Worm (Caenorhabditis elegans) whole organism, L4/young adult: ENCODE measurements around the gene K10D2.8.

ENCODE experiments used
- W03F9.2 ChIP-seq: fragments of 150-350 bp; optimal IDR thresholded peaks from 2 replicates; lab custom pipeline; 2014; ENCODE audit warnings: missing biosample characterization, missing genetic modification characterization
- dao-5 ChIP-seq: sonication (generic microtip); optimal IDR thresholded peaks from 2 replicates; lab custom pipeline; 2016; ENCODE audit warnings: missing genotype, missing genetic modification characterization, moderate library complexity, missing compliant biosample characterization
- him-1 ChIP-seq: sonication (generic microtip); optimal IDR thresholded peaks from 2 replicates; lab custom pipeline; 2016; ENCODE audit warnings: missing genotype, missing genetic modification reagents, missing genetic modification characterization, missing compliant biosample characterization

K10D2.8 gene

DNA sequence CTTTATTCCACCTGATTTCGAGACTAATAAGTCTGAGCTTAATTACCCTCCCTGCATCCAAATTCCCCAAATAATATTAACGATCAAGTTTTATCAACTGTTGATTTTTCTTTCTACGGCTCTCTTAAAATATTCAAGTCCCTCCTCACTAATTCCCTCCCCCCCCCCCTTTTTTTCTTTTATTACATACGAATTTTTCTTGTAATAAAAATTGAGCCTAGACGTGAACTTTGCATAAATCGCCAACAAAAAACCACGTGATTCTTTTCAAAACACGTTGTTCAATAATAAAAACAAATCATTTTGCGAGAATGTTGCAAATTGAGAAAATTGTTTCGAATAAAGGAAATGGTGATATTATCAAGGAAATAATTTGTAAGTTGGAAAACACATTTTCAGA is at the start of gene K10D2.8:
Gene K10D2.8, plus strand, starts transcription at position 301 of the 400 bp plus-strand sequence.
- TF ChIP-seq dao-5 (tag; lab: Kevin White, UChicago) (no peak), him-1 (tag; lab: Kevin White, UChicago) (no peak), W03F9.2 (tag; lab: Kevin White, UChicago) (no peak)

DNA sequence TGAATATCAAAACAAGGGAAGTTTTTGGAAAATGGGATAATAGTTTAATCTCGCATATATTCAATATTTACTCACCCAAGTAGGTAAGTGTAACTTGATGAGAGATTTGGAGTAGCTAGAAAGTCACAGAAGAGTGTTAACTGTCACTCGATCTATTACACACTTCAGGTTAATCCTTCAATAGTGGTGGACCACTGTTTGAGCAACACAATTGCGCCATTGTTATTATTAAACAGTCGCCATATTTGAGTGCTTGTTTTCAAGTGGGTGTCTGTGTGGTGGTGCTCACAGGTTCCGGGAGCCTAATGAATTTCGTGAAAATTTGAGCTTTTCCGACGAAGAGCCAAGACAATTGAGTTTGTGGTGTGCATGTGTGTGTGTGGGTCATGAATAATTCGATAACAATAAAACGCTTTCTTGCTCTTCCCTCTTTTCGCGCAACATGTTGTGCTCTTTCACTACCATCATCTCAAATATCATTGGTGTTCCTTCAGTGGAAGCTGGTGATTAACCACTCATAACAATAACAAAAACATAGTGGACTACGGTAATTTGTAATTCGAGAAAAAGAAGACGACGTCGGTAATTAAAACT is 49.5 kb upstream of the K10D2.8 start:
- no peak for TF ChIP-seq him-1 (tag; lab: Kevin White, UChicago)
- TF ChIP-seq W03F9.2 (tag; lab: Kevin White, UChicago), result no peak
- TF ChIP-seq dao-5 (tag; lab: Kevin White, UChicago), result no peak

DNA sequence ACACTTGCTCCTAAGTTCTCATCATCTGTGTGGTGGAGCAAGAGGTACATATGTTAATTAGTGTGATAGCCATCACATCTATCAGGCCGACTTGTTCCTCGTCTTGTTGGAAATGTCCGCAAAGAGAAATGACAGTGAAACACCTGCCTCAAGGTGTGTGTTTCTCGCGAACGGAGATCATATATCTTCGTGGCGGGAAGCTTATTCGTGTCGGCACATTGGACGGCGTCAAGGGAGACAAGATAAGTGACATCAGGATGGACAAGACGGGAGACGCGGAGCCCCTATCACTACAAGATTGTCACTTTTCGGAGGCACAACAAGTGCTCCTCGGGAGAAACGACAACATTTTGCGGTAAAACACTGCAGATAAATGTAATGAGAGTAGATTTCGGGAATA is 48.8 kb upstream of the K10D2.8 start:
- no peak for TF ChIP-seq dao-5 (tag; lab: Kevin White, UChicago)
- no peak for TF ChIP-seq W03F9.2 (tag; lab: Kevin White, UChicago)
- TF ChIP-seq him-1 (tag; lab: Kevin White, UChicago), result no peak

DNA sequence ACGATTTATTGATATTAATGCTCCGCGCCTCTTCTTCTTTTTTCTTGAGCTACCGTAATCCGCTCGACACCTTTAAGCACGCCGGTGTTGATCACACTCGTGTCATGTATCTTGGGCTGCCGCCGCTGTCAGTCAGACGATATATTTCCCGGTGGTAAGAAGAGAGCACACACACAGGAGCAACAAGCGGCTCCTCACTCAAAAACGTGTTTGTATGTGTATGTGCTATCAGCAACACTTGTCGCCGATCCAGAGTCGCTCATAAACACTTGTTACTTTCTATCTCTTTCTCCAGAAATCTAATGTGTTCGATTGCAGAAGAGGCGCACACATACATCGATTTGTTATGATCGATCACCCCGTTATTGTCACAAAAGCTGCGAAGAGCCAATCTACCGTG is 48.0 kb upstream of the K10D2.8 start:
- TF ChIP-seq him-1 (tag; lab: Kevin White, UChicago), result no peak
- TF ChIP-seq W03F9.2 (tag; lab: Kevin White, UChicago), result no peak
- TF ChIP-seq dao-5 (tag; lab: Kevin White, UChicago), result no peak

DNA sequence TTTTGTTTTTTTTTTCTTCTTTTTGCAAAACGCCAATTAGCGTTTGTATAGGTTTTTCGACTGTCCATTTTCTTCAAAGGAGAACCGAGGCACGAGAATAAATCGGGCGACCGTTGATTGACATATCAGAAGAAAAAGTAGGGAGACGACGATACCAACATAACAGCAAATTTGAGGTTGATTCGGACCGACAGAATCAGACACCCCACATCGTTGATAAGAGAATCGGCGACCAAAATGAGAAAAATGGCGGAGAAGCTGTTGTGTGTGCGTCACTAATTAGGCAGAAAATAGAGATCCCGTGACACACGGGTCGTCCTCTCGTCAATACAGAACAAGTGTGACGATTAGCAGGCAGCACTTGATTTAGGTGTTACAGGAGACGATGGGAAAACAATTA is 46.6 kb upstream of the K10D2.8 start:
- TF ChIP-seq him-1 (tag; lab: Kevin White, UChicago), result no peak
- no peak for TF ChIP-seq W03F9.2 (tag; lab: Kevin White, UChicago)
- no peak for TF ChIP-seq dao-5 (tag; lab: Kevin White, UChicago)

DNA sequence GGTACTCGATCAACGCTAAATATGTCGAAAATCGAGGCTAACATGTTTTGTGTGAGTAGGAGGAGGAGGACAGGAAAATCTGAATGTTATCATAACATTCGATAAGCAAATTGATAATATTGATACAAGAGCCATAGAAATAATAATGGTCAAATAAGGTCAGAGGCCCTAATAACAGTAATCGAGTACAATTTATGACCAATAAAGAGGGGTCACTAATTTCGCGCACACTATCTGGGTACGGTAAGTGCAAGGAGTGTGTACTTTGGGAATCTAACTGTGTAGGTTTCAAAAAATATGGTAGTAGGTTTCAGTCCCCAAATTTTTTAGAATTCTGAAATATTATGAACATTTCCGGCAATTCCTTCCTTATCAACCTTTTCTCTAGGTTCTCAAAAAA is 45.0 kb upstream of the K10D2.8 start:
- no peak for TF ChIP-seq W03F9.2 (tag; lab: Kevin White, UChicago)
- TF ChIP-seq him-1 (tag; lab: Kevin White, UChicago), result no peak
- no peak for TF ChIP-seq dao-5 (tag; lab: Kevin White, UChicago)

DNA sequence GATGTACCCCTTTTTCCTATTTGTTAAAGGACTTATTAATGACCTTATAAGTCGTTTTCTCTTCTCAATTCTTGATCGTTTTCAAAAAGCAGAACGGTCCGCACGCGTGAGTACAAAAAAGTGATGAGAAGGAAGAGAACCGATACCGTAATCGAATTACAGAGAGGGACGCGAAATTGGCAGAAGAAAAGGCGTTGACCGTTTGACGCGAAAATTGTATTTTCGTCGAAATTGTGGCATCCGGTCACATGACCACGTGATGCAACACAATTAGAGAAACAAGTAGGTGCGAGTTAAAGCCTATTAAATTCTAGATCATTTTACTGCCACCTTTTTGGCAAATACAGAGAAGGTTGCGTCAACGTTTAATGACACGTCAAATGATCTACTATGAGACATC is 44.4 kb upstream of the K10D2.8 start:
- TF ChIP-seq dao-5 (tag; lab: Kevin White, UChicago), result no peak
- no peak for TF ChIP-seq W03F9.2 (tag; lab: Kevin White, UChicago)
- TF ChIP-seq him-1 (tag; lab: Kevin White, UChicago), result no peak

DNA sequence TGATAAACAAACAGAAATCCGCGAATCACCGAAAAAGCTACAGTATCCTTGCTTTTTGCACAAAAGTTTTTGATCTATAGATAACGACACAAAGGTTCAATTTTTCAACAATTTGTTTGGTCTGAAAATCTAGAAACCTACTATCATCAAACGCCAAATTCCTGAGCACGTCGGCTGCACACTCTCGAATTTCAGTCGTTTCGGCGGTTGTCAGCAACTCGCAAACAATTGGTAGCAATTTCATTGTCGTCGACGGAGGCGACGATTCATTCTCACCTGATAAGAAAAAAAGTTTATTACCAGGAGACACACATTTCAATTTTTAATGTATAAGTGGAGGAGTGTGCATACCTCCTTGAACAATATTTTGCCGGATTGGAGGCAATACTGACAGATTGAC is 42.7 kb upstream of the K10D2.8 start:
- TF ChIP-seq him-1 (tag; lab: Kevin White, UChicago), result no peak
- no peak for TF ChIP-seq W03F9.2 (tag; lab: Kevin White, UChicago)
- TF ChIP-seq dao-5 (tag; lab: Kevin White, UChicago), result no peak

DNA sequence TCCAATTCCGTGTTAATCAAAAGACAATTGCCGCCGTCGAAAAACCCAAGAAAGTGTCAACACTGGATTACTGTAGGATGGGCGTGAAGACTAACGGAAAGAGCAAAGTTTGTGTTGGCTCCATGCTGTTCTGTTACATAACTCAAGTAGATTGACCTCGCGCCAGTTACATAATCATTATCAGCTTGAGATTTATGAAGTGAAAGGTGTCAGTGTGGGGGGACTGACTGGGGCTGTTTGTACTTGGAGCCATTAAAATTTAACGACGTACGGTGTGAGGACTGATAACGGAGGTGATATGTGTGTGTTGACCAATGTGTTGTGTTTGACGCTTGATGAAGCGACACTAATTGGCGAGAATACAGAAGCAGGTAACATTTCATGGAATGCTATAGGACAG is 41.8 kb upstream of the K10D2.8 start:
- no peak for TF ChIP-seq him-1 (tag; lab: Kevin White, UChicago)
- no peak for TF ChIP-seq W03F9.2 (tag; lab: Kevin White, UChicago)
- TF ChIP-seq dao-5 (tag; lab: Kevin White, UChicago), result no peak

DNA sequence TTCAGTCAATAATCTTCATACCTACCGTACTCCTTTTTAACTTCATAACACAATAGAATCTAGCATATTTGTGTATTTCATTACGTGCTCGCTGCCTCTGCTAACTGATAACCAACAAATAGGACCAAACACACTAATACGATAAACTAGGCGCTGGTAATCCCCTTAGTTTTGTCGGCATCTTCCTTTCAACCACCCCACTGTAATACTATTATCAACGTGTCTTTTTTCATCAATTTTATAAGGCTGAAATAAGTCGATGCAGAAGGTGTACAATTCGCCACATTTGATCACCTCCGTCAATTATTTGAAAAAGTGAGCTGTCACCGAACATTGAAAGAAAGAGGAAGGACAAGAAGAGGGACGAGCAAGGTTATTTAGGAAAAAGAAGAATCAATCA is 41.1 kb upstream of the K10D2.8 start:
- TF ChIP-seq W03F9.2 (tag; lab: Kevin White, UChicago), result no peak
- no peak for TF ChIP-seq dao-5 (tag; lab: Kevin White, UChicago)
- no peak for TF ChIP-seq him-1 (tag; lab: Kevin White, UChicago)

DNA sequence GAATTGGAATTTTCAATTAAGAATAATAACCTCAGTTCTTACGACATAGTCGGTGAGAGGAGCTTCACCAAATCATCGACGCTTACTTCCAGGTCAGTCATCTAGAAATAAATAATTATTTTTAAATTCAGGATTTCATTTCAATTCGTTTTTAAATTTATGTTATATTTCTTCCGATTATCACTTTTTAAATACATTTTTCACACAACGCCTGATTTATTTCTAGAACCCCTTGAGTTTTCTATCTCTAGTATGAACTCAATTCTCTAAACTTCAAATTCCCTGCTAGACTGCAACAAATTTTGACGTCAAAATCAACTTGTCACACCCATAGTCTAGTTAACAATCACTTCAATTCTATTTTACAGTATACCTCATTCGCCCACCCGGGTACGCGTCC is 39.0 kb upstream of the K10D2.8 start, which contains the start of gene Y54H5A.2:
Gene Y54H5A.2, minus strand, starts transcription at position 101 of the 400 bp plus-strand sequence.
- TF ChIP-seq dao-5 (tag; lab: Kevin White, UChicago) (no peak), W03F9.2 (tag; lab: Kevin White, UChicago) (no peak), him-1 (tag; lab: Kevin White, UChicago) (no peak)

DNA sequence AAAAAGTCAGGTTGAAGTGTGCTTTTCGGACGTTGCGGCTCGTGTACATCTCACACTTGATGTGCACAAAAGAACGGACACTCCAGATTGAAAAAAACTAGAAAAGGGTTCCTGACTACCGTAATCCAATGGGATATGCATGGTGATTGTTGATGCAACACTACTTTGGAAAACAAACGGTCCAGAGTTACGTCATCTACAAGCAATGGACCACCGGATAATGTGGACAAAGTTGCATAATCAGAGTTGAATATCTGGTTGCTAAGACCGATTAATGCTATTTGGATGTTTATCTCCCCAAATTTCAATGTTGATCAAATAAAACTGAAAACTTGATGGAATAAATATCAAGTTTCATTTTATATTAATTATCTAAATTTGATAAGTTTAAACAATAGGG is 38.5 kb upstream of the K10D2.8 start:
- TF ChIP-seq dao-5 (tag; lab: Kevin White, UChicago), result no peak
- no peak for TF ChIP-seq him-1 (tag; lab: Kevin White, UChicago)
- no peak for TF ChIP-seq W03F9.2 (tag; lab: Kevin White, UChicago)

DNA sequence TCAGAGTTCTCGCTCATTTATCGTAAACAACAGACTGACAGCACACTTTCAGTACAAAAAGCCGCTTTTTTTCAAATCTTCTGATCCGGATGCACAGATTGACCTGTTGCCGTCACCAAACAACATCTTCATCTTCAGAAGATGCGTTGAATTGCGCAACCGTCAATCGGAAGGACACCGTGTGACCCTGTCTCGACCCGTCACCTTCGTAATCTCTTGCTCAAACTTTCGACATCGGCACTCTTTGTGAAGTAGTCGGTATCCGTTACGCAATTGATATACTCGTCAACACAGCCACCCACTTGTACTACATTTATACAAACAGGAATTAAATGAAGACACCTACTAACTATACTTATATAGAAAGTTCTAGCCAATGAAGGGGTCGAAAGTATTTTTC is 37.5 kb upstream of the K10D2.8 start:
- TF ChIP-seq dao-5 (tag; lab: Kevin White, UChicago) (no peak), him-1 (tag; lab: Kevin White, UChicago) (no peak), W03F9.2 (tag; lab: Kevin White, UChicago) (no peak)

DNA sequence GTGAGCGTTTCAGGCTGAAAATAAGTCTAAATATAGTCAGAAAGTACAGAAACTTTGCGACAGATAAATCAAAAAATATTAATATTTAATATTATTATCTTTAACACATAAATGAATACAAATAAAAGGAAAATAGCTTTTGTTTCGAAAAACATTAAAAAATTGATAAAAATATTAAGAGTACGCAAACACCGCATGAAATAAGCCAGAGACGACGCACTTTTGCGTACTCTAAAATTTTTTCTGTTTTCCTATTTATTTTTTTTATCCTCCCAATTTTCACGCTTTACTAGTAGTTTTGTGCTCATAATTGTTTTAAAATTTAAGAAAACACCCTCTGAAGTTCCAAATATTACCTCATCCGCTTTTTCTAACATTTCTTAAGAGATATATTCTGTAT is 35.4 kb upstream of the K10D2.8 start, which contains the start of the genes rbm-42 and grwd-1:
Gene rbm-42, minus strand, starts transcription at position 93 of the 400 bp plus-strand sequence.
Gene grwd-1, plus strand, starts transcription at position 328 of the 400 bp plus-strand sequence.
- TF ChIP-seq W03F9.2 (tag; lab: Kevin White, UChicago) (peak; percentile 77), dao-5 (tag; lab: Kevin White, UChicago) (no peak), him-1 (tag; lab: Kevin White, UChicago) (no peak)
